Worm (Caenorhabditis elegans): ENCODE results near the gene tald-1.

- no peak for TF ChIP-seq lin-39 (tag; optimal IDR thresholded peaks at IDR 0.05)
- no peak for TF ChIP-seq unc-39 (tag; optimal IDR thresholded peaks at IDR 0.05)
Measured at ce11 chrIV:4437825-4438224, 51.4 kb downstream of the tald-1 start.

Measured in whole organism, L3 larva.